Fruit fly (Drosophila melanogaster): ENCODE results near the gene ATPsynepsilonL.
A peak's percentile ranks its signal among the peaks of the same experiment; 100 is the strongest.

ATPsynepsilonL gene

DNA sequence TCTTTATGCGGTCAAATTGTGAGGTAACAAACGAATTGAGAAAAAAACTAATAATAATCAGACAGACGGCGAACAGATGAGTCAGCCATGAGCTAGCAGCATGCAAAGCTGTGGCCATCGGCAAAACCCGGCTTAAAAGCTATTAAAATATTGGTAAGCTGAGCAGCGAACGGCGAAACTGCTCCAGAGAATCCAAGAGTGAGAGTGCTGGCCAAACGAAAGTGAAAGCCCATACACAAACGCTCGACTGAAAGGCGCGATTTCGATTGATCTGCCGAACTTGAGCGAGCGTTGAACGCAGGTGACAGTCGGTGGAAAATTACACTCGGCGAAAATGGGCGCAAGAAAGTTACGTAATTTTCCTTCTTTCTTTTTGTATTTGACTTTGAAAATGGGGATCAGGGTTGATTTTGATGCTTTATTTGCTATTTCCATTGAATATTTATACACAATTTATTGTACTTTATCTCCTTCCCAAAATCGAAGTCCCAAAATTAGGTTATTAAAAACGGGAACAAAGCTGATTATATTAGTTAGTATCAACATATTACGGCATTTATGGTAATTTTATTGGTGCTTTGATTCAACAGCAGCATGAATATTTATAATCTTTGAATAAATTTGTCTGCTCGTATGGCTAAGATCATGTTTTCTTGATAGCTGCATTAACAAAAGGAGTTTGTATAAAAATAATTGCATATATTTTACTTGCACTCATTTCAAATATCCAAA lies 28.3 kb downstream of the ATPsynepsilonL start (continued):
- TF ChIP-seq CG6808 (GFP tag; optimal IDR thresholded peaks at IDR 0.05) (no peak), Ets21C (GFP tag; optimal IDR thresholded peaks at IDR 0.05) (no peak), CG1621 (tag; optimal IDR thresholded peaks at IDR 0.05) (no peak), fd59A (GFP tag; optimal IDR thresholded peaks at IDR 0.05) (no peak)

DNA sequence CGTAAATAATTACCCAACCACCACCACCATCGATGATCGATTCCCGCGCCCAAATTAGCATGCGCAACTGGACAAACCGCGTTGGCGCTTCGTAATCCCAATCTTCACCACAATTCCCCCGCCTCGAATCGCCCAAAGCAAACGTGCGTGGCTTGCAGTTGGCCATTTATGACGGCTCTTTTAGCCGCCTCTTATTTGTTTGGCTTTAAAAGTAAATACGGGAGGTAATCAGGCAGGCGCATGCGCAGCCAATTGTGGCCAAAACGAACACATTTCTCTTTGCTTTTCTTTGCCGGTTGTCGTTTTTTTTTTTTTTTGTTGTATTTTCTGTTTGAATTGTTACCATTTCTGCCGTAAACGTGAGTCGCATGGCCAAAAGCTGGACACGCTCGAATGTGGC lies 29.0 kb downstream of the ATPsynepsilonL start:
- no peak for TF ChIP-seq CG11294 (GFP tag; IDR thresholded peaks at IDR 0.05)
- peak; percentile 37 for TF ChIP-seq fkh (GFP tag; optimal IDR thresholded peaks at IDR 0.05)

DNA sequence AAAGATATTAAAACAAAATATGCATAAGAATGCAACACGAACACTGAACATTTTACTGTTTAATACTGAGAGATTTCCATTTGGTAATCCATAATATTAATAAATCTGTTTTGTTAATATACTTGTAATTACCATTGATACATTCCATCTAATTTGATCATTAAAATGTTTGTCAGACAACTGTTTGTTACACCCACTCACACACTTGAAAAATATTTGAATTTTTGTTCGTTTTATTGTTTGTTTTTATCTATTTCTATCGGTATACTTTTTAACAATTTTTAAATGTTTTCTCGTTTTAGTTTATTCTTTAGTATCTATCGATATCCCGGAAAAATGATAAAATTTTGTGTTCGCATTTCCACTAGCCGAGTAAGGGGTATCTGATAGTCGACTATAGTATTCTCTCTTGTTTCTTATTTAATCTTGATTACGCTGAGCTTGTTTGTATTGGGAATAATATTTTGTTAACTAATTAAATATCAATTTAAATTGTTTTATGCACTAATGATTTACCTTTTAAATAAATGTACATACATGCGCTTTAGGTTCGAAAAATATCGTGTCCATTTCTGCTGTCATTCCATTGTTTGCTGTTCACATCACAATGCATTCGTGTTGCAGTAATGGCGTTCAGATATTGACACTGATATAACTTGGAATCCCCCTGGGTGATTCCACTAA lies 30.4 kb downstream of the ATPsynepsilonL start, which contains the start of gene CG34303:
Gene CG34303 (minus strand): TSS at position 51 of the 684 bp plus-strand sequence.
- peak; percentile 27 for TF ChIP-seq Eip78C (GFP tag)
- TF ChIP-seq eg (GFP tag; IDR thresholded peaks at IDR 0.05), result no peak

DNA sequence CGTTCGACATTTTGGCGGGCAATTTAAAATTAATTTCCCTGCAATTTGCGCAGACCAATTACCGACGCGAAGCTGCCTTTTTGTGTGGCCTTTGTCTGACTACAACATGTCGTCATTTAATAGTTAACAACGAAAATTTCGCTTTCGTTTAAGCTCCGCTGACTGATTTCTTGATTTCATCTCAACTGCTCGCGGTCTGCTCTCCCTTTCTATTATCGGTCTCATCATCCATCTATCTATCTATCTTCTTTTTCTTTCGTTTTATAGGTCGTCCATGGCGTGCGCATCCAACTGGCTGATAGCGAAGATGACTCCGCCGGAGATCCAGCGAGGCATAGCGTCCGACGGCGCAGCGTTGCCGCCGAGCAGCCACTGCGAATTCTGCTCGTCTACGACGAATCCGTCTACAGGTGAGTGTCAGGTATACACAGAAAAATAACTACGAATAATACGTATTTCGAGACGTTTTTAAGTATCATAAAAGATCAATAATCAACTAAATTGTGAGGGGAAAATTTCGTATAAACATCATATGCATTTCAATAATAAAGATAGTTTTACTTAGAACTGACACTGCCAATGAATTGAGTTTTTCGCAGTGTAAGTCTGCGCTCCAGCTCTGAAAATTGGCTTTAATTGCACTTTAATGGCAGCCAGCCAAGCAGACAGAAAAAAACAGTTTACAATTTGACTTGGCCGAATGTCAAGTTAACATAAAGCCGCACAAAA lies 32.5 kb downstream of the ATPsynepsilonL start:
- peak; percentile 16 for TF ChIP-seq CG7368 (GFP tag; optimal IDR thresholded peaks at IDR 0.05)
- no peak for TF ChIP-seq esn (GFP tag; optimal IDR thresholded peaks at IDR 0.05)
- peak; percentile 61 for TF ChIP-seq achi (GFP tag; optimal IDR thresholded peaks at IDR 0.05)
- peak; percentile 37 for TF ChIP-seq CG4318 (GFP tag; optimal IDR thresholded peaks at IDR 0.05)
- TF ChIP-seq CG34406 (GFP tag; optimal IDR thresholded peaks at IDR 0.05), result no peak
- no peak for TF ChIP-seq CG3032 (tag; optimal IDR thresholded peaks at IDR 0.05)
- TF ChIP-seq CG10669 (GFP tag; optimal IDR thresholded peaks at IDR 0.05), result no peak
- no peak for TF ChIP-seq Met (GFP tag; optimal IDR thresholded peaks at IDR 0.05)
- TF ChIP-seq CG8319 (GFP tag; optimal IDR thresholded peaks at IDR 0.05), result peak; percentile 8
- TF ChIP-seq Sox15 (GFP tag; optimal IDR thresholded peaks at IDR 0.05), result no peak
- no peak for TF ChIP-seq Sox102F (GFP tag; optimal IDR thresholded peaks at IDR 0.05)
- TF ChIP-seq CG6276 (GFP tag; optimal IDR thresholded peaks at IDR 0.05), result no peak
- no peak for TF ChIP-seq CG6808 (GFP tag; optimal IDR thresholded peaks at IDR 0.05)
- peak; percentile 53; the same call in 1 of the 2 replicates for TF ChIP-seq CG11294 (GFP tag; IDR thresholded peaks at IDR 0.05)
- no peak for TF ChIP-seq CG6854 (GFP tag; optimal IDR thresholded peaks at IDR 0.05)
- peak; percentile 75 for TF ChIP-seq Hr4 (GFP tag; optimal IDR thresholded peaks at IDR 0.05)
- TF ChIP-seq pdm3 (GFP tag; optimal IDR thresholded peaks at IDR 0.05), result peak; percentile 58
- TF ChIP-seq vri (GFP tag; optimal IDR thresholded peaks at IDR 0.05), result no peak
- TF ChIP-seq Eip78C (GFP tag), result no peak
- TF ChIP-seq topi (GFP tag; optimal IDR thresholded peaks at IDR 0.05), result no peak
- TF ChIP-seq CG9139 (GFP tag; optimal IDR thresholded peaks at IDR 0.05), result no peak
- TF ChIP-seq cyc (GFP tag; optimal IDR thresholded peaks at IDR 0.05), result no peak
- TF ChIP-seq CG11762 (GFP tag; optimal IDR thresholded peaks at IDR 0.05; ENCODE audit: insufficient read depth), result peak; percentile 19
- TF ChIP-seq acj6 (GFP tag; optimal IDR thresholded peaks at IDR 0.05), result peak; percentile 33
- TF ChIP-seq Smox (GFP tag; optimal IDR thresholded peaks at IDR 0.05), result no peak
- TF ChIP-seq CG3919 (GFP tag; optimal IDR thresholded peaks at IDR 0.05), result no peak
- no peak for TF ChIP-seq fkh (GFP tag; optimal IDR thresholded peaks at IDR 0.05)
- no peak; the same call in none of the 3 replicates for TF ChIP-seq eg (GFP tag; IDR thresholded peaks at IDR 0.05)
- no peak for TF ChIP-seq fd59A (GFP tag; optimal IDR thresholded peaks at IDR 0.05)
- TF ChIP-seq dac (GFP tag; optimal IDR thresholded peaks at IDR 0.05), result peak; percentile 60
- TF ChIP-seq dsx (GFP tag; optimal IDR thresholded peaks at IDR 0.05; ENCODE audit: poor library complexity, severe bottlenecking), result no peak
- TF ChIP-seq Hr39 (GFP tag; optimal IDR thresholded peaks at IDR 0.05), result no peak
- TF ChIP-seq CG31627 (GFP tag; optimal IDR thresholded peaks at IDR 0.05), result no peak
- TF ChIP-seq svp (GFP tag), result no peak
- peak; percentile 23 for TF ChIP-seq Eip75B (GFP tag; optimal IDR thresholded peaks at IDR 0.05)
- TF ChIP-seq CG1621 (tag; optimal IDR thresholded peaks at IDR 0.05), result no peak
- TF ChIP-seq ss (GFP tag; optimal IDR thresholded peaks at IDR 0.05), result no peak
- TF ChIP-seq CG8632 (GFP tag; optimal IDR thresholded peaks at IDR 0.05), result no peak
- peak; percentile 2 for TF ChIP-seq spab (GFP tag; optimal IDR thresholded peaks at IDR 0.05)
- no peak for TF ChIP-seq lz (GFP tag; optimal IDR thresholded peaks at IDR 0.05)
